Fruit fly (Drosophila melanogaster): ENCODE results near the gene ChAT.

Gene ChAT

dm6 chr3R:18719767-18720341, 14.6 kb downstream of the ChAT start (continued):
- TF ChIP-seq Mes4 (GFP tag; optimal IDR thresholded peaks at IDR 0.05) (peak; percentile 72), vfl (GFP tag; optimal IDR thresholded peaks at IDR 0.05) (peak; percentile 76), NC2β (GFP tag; optimal IDR thresholded peaks at IDR 0.05) (peak; percentile 68), Lim3 (GFP tag; IDR thresholded peaks at IDR 0.05) (peak; percentile 64), nerfin-2 (GFP tag; IDR thresholded peaks at IDR 0.05; ENCODE audit: partially characterized antibody) (no peak), CG34224 (GFP tag; IDR thresholded peaks at IDR 0.05; ENCODE audit: partially characterized antibody) (no peak), Bdp1 (GFP tag; optimal IDR thresholded peaks at IDR 0.05) (peak; percentile 65), CG12942 (GFP tag; optimal IDR thresholded peaks at IDR 0.05) (peak; percentile 60), Opbp (GFP tag; IDR thresholded peaks at IDR 0.05; ENCODE audit: partially characterized antibody) (no peak), lab (GFP tag; optimal IDR thresholded peaks at IDR 0.05) (peak; percentile 96), Hr51 (GFP tag; optimal IDR thresholded peaks at IDR 0.05) (peak; percentile 67 to 89), CG6791 (GFP tag; IDR thresholded peaks at IDR 0.05; ENCODE audit: partially characterized antibody) (no peak), usp (GFP tag; optimal IDR thresholded peaks at IDR 0.05) (no peak), slp2 (GFP tag; optimal IDR thresholded peaks at IDR 0.05) (peak; percentile 58), CG7271 (tag; optimal IDR thresholded peaks at IDR 0.05) (no peak), CkIIα-i1 (GFP tag; IDR thresholded peaks at IDR 0.05) (no peak), al (GFP tag; IDR thresholded peaks at IDR 0.05) (peak; percentile 65; the same call in 1 of the 2 replicates), CG32767 (GFP tag; IDR thresholded peaks at IDR 0.05) (peak; percentile 72; the same call in 1 of the 2 replicates), CG17829 (tag; optimal IDR thresholded peaks at IDR 0.05) (peak; percentile 88), CG9609 (GFP tag; optimal IDR thresholded peaks at IDR 0.05) (peak; percentile 71), CG13775 (GFP tag; optimal IDR thresholded peaks at IDR 0.05) (peak; percentile 71), Med (GFP tag) (peak; percentile 97), NC2α (GFP tag; optimal IDR thresholded peaks at IDR 0.05) (peak; percentile 39), HHEX (GFP tag; optimal IDR thresholded peaks at IDR 0.05) (peak; percentile 83), Atf3 (GFP tag; optimal IDR thresholded peaks at IDR 0.05) (peak; percentile 47), Tbp (GFP tag; optimal IDR thresholded peaks at IDR 0.05) (no peak), CG15073 (GFP tag; optimal IDR thresholded peaks at IDR 0.05) (peak; percentile 29), Dref (GFP tag; IDR thresholded peaks at IDR 0.05) (no peak), Ptx1 (GFP tag; IDR thresholded peaks at IDR 0.05) (peak; percentile 84), CG11696 (GFP tag; IDR thresholded peaks at IDR 0.05) (peak; percentile 59), CG31388 (GFP tag; optimal IDR thresholded peaks at IDR 0.05) (no peak), CG5180 (GFP tag; optimal IDR thresholded peaks at IDR 0.05) (peak; percentile 87), p53 (GFP tag; optimal IDR thresholded peaks at IDR 0.05) (peak; percentile 49), CG1602 (GFP tag; optimal IDR thresholded peaks at IDR 0.05) (peak; percentile 73), stc (GFP tag; IDR thresholded peaks at IDR 0.05) (peak; percentile 78), lbe (GFP tag; optimal IDR thresholded peaks at IDR 0.05) (no peak), CG3163 (GFP tag; optimal IDR thresholded peaks at IDR 0.05) (peak; percentile 63), CG3407 (GFP tag; optimal IDR thresholded peaks at IDR 0.05) (peak; percentile 70), CG2199 (GFP tag; IDR thresholded peaks at IDR 0.05) (no peak), CG9215 (GFP tag; IDR thresholded peaks at IDR 0.05) (peak; percentile 63), CG15269 (tag; optimal IDR thresholded peaks at IDR 0.05) (peak; percentile 92), sd (tag; optimal IDR thresholded peaks at IDR 0.05) (no peak), dm (GFP tag; optimal IDR thresholded peaks at IDR 0.05) (peak; percentile 59), Camta (GFP tag; optimal IDR thresholded peaks at IDR 0.05) (peak; percentile 66), fd96Cb (tag; optimal IDR thresholded peaks at IDR 0.05) (peak; percentile 83), Nf-YB (GFP tag; optimal IDR thresholded peaks at IDR 0.05) (peak; percentile 64), Rx (GFP tag; IDR thresholded peaks at IDR 0.05) (peak; percentile 72), CG9817 (tag; optimal IDR thresholded peaks at IDR 0.05) (peak; percentile 89), CG6683 (GFP tag; optimal IDR thresholded peaks at IDR 0.05) (peak; percentile 89), C15 (GFP tag; IDR thresholded peaks at IDR 0.05) (0 out of 3 replicates have a peak, but pooled peaks have one; percentile 59)

Data from whole organism, embryonic.